Fruit fly (Drosophila melanogaster) whole organism, wandering third instar larva: Measurements from ENCODE around the gene Gycbeta100B.

Source experiments
- Abd-B ChIP-seq: fragments of >200 bp; optimal IDR thresholded peaks from 2 replicates; lab custom pipeline; 2017; ENCODE audit warnings: missing biosample characterization, missing genetic modification characterization
- CG32264 ChIP-seq: fragments of 200-800 bp; sonication (Bioruptor generic); optimal IDR thresholded peaks from 2 replicates; lab custom pipeline; 2016; ENCODE audit warnings: missing biosample characterization, missing genetic modification characterization
- Dfd ChIP-seq: fragments of >200 bp; optimal IDR thresholded peaks from 2 replicates; lab custom pipeline; 2017; ENCODE audit warnings: missing biosample characterization, missing genetic modification characterization
- Myc ChIP-seq: fragments of >200 bp; optimal IDR thresholded peaks from 2 replicates; lab custom pipeline; 2017
- Rel ChIP-seq, 2 experiments: fragments of 200-800 bp; sonication (Bioruptor generic) in 1 of 2; optimal IDR thresholded peaks; 2 replicates in 1 of 2; 3 replicates in 1 of 2; lab custom pipeline; 2016 to 2019; ENCODE audit warnings: mild to moderate bottlenecking in 2 of 2, missing biosample characterization in 2 of 2, missing genetic modification characterization in 2 of 2, moderate library complexity in 1 of 2
- br ChIP-seq: fragments of 200-800 bp; sonication (Bioruptor generic); optimal IDR thresholded peaks from 2 replicates; lab custom pipeline; 2016; ENCODE audit warnings: missing biosample characterization, missing genetic modification characterization
- dl ChIP-seq, 2 experiments: fragments of 175-275, 200-275 bp in 1 of 2; fragments of 200-275 bp in 1 of 2; sonication (Bioruptor generic); optimal IDR thresholded peaks; lab custom pipeline; 2018; ENCODE audit warnings: mild to moderate bottlenecking in 2 of 2, missing biosample characterization in 2 of 2, missing genetic modification characterization in 2 of 2, moderate library complexity in 2 of 2; ENCODE audit not compliant: partially characterized antibody in 2 of 2, insufficient read depth in 1 of 2
- ey ChIP-seq: fragments of 200-800 bp; sonication (Bioruptor generic); optimal IDR thresholded peaks from 2 replicates; lab custom pipeline; 2016; ENCODE audit warnings: missing biosample characterization, missing genetic modification characterization
- foxo ChIP-seq, 2 experiments: fragments of 200-800 bp; sonication (Bioruptor generic); optimal IDR thresholded peaks; 2 replicates in 1 of 2; 3 replicates in 1 of 2; lab custom pipeline; 2016 to 2017; ENCODE audit warnings: missing biosample characterization in 2 of 2, missing genetic modification characterization in 2 of 2
- fru ChIP-seq: fragments of 200-800 bp; sonication (Bioruptor generic); optimal IDR thresholded peaks from 3 replicates; lab custom pipeline; 2016; ENCODE audit warnings: missing biosample characterization, mild to moderate bottlenecking, missing genetic modification characterization
- pan ChIP-seq: fragments of >200 bp; optimal IDR thresholded peaks from 2 replicates; lab custom pipeline; 2017
- sage ChIP-seq: fragments of 200-800 bp; sonication (Bioruptor generic); optimal IDR thresholded peaks from 2 replicates; lab custom pipeline; 2016; ENCODE audit warnings: missing biosample characterization, mild to moderate bottlenecking, missing genetic modification characterization
- usp ChIP-seq: fragments of >200 bp; optimal IDR thresholded peaks from 2 replicates; lab custom pipeline; 2017; ENCODE audit warnings: missing biosample characterization, missing genetic modification characterization
- woc ChIP-seq: sonication (Bioruptor generic); optimal IDR thresholded peaks from 2 replicates; lab custom pipeline; 2016; ENCODE audit warnings: missing biosample characterization, mild to moderate bottlenecking, missing genetic modification characterization

DNA sequence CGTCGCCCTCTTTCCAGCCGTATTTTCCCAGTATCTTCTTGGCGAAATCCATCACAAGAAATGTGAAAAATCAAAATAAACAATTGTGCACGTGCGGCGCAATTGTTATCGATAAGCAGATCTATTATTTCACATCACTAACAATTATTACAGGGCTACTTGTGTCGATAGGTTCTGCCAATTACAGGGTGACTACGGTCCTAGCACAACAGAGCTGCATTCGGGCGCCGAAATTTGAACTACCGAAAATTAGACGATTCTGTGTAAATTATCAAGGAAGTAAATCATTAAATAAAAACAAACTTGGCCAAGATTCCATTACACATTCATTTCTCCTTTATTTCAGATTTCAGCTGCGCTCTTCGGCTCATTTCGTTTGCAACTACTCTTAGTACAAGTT lies 81.6 kb downstream of the Gycbeta100B start, which contains the start of gene CG15561:
- TF ChIP-seq CG32264 (GFP tag; lab: Kevin White, UChicago) (no peak), usp (GFP tag; lab: Kevin White, UChicago) (no peak), sage (GFP tag; lab: Kevin White, UChicago) (no peak), Abd-B (GFP tag; lab: Kevin White, UChicago) (no peak), fru (GFP tag; lab: Kevin White, UChicago) (no peak), ey (no peak), Myc (peak; percentile 27), foxo (GFP tag; optimal IDR thresholded peaks at IDR 0.05; lab: Kevin White, UChicago) (no peak), woc (GFP tag; lab: Kevin White, UChicago) (no peak), br (GFP tag; lab: Kevin White, UChicago) (no peak), pan (lab: Kevin White, UChicago) (no peak), Rel (GFP tag; optimal IDR thresholded peaks at IDR 0.05; lab: Kevin White, UChicago) (no peak), Rel (tag; optimal IDR thresholded peaks at IDR 0.05; lab: Kevin White, UChicago) (peak; percentile 45), dl (GFP tag; optimal IDR thresholded peaks at IDR 0.05; lab: Kevin White, UChicago; ENCODE audit: insufficient read depth in 1 of 2, partially characterized antibody in 2 of 2) (no peak), Dfd (no peak)
